Worm (Caenorhabditis elegans) whole organism, L1 larva: Measurements from ENCODE around the gene mps-2.
A peak's percentile ranks its signal among the peaks of the same experiment; 100 is the strongest.

ENCODE experiments used
- C16A3.4 ChIP-seq: fragments of 150-350 bp; optimal IDR thresholded peaks from 2 replicates; lab custom pipeline; 2014; ENCODE audit warnings: missing biosample characterization, missing genetic modification characterization
- F16B12.6 ChIP-seq: fragments of 150-350 bp; optimal IDR thresholded peaks from 2 replicates; lab custom pipeline; 2014; ENCODE audit warnings: missing biosample characterization, missing genetic modification characterization
- aly-2 ChIP-seq: fragments of 150-350 bp; optimal IDR thresholded peaks from 2 replicates; lab custom pipeline; 2014; ENCODE audit warnings: missing biosample characterization, missing genetic modification characterization
- ceh-63 ChIP-seq: fragments of 200-800 bp; sonication (Bioruptor generic); optimal IDR thresholded peaks from 2 replicates; lab custom pipeline; 2018; ENCODE audit warnings: mild to moderate bottlenecking, missing genetic modification characterization, missing compliant biosample characterization
- ceh-8 ChIP-seq: fragments of 200-800 bp; sonication (Bioruptor generic); optimal IDR thresholded peaks from 2 replicates; lab custom pipeline; 2018; ENCODE audit warnings: mild to moderate bottlenecking, missing genetic modification characterization, moderate library complexity, missing compliant biosample characterization
- ceh-82 ChIP-seq, 3 experiments: fragments of 150-350 bp in 1 of 3; sonication (generic microtip) in 2 of 3; optimal IDR thresholded peaks; 2 replicates each; lab custom pipeline; 2014 to 2017; ENCODE audit warnings: missing biosample characterization in 3 of 3, missing genetic modification characterization in 3 of 3
- ces-1 ChIP-seq: fragments of 150-350 bp; optimal IDR thresholded peaks from 2 replicates; lab custom pipeline; 2014; ENCODE audit warnings: missing biosample characterization, missing genetic modification reagents, missing genetic modification characterization
- dpl-1 ChIP-seq, 3 experiments: fragments of 150-350 bp in 2 of 3; sonication (generic microtip) in 1 of 3; optimal IDR thresholded peaks; 2 replicates each; lab custom pipeline; 2014 to 2017; ENCODE audit warnings: missing biosample characterization in 3 of 3, missing genetic modification characterization in 3 of 3, missing genetic modification reagents in 3 of 3
- efl-1 ChIP-seq, 4 experiments: fragments of 150-350 bp; optimal IDR thresholded peaks in 3 of 4; peaks in 1 of 4; 1 replicate in 1 of 4; 2 replicates in 3 of 4; lab custom pipeline; 2014; ENCODE audit warnings: missing biosample characterization in 2 of 4, missing genetic modification characterization in 2 of 4, missing genetic modification reagents in 2 of 4
- egl-13 ChIP-seq: sonication (generic microtip); optimal IDR thresholded peaks from 2 replicates; lab custom pipeline; 2016; ENCODE audit warnings: missing genotype, missing genetic modification reagents, missing genetic modification characterization, missing compliant biosample characterization
- elt-2 ChIP-seq: sonication (generic microtip); optimal IDR thresholded peaks from 2 replicates; lab custom pipeline; 2016; ENCODE audit warnings: missing genetic modification characterization, mild to moderate bottlenecking, inconsistent platforms, missing compliant biosample characterization, missing genetic modification reagents
- elt-3 ChIP-seq, 6 experiments: fragments of 150-350 bp in 1 of 6; sonication (generic microtip); optimal IDR thresholded peaks; 2 replicates each; lab custom pipeline; 2017 to 2018; ENCODE audit warnings: missing biosample characterization in 6 of 6, missing genetic modification characterization in 6 of 6, inconsistent platforms in 1 of 6
- fkh-10 ChIP-seq: sonication (generic microtip); optimal IDR thresholded peaks from 2 replicates; lab custom pipeline; 2017; ENCODE audit warnings: missing biosample characterization, missing genetic modification reagents, missing genetic modification characterization
- hlh-17 ChIP-seq: fragments of 200-800 bp; sonication (Bioruptor generic); optimal IDR thresholded peaks from 2 replicates; lab custom pipeline; 2018; ENCODE audit warnings: missing genetic modification characterization, mild to moderate bottlenecking, missing compliant biosample characterization, moderate library complexity, borderline replicate concordance
- isw-1 ChIP-seq: fragments of 200-800 bp; sonication (Bioruptor generic); IDR thresholded peaks from 2 replicates; pipeline ENCODE4 v1.3.6; 2022; ENCODE audit warnings: missing genetic modification characterization, missing compliant biosample characterization
- jun-1 ChIP-seq: fragments of 150-350 bp; optimal IDR thresholded peaks from 2 replicates; lab custom pipeline; 2014; ENCODE audit warnings: missing biosample characterization, missing genetic modification reagents, missing genetic modification characterization
- lin-15B ChIP-seq: fragments of 150-350 bp; sonication (generic microtip); optimal IDR thresholded peaks from 3 replicates; lab custom pipeline; 2014; ENCODE audit warnings: missing biosample characterization, missing genetic modification characterization
- lin-35 ChIP-seq, 2 experiments: fragments of 150-350 bp; optimal IDR thresholded peaks; 2 replicates each; lab custom pipeline; 2014; ENCODE audit warnings: missing biosample characterization in 2 of 2, missing genetic modification characterization in 2 of 2, missing genetic modification reagents in 2 of 2
- lin-39 ChIP-seq: fragments of 150-350 bp; optimal IDR thresholded peaks from 2 replicates; lab custom pipeline; 2014; ENCODE audit warnings: missing biosample characterization, missing genetic modification reagents, missing genetic modification characterization
- lir-3 ChIP-seq: sonication (generic microtip); optimal IDR thresholded peaks from 2 replicates; lab custom pipeline; 2016; ENCODE audit warnings: mild to moderate bottlenecking, missing genetic modification characterization, moderate library complexity, missing compliant biosample characterization; ENCODE audit not compliant: poor library complexity
- mep-1 ChIP-seq: fragments of 150-350 bp; optimal IDR thresholded peaks from 2 replicates; lab custom pipeline; 2014; ENCODE audit warnings: missing biosample characterization, missing genetic modification characterization
- nhr-20 ChIP-seq: sonication (generic microtip); optimal IDR thresholded peaks from 2 replicates; lab custom pipeline; 2016; ENCODE audit warnings: mild to moderate bottlenecking, missing genetic modification characterization, missing compliant biosample characterization
- nhr-237 ChIP-seq: fragments of 150-350 bp; optimal IDR thresholded peaks from 2 replicates; lab custom pipeline; 2014; ENCODE audit warnings: missing biosample characterization, missing genetic modification characterization
- nhr-28 ChIP-seq: fragments of 150-350 bp; optimal IDR thresholded peaks from 2 replicates; lab custom pipeline; 2014; ENCODE audit warnings: missing biosample characterization, missing genetic modification characterization
- nhr-71 ChIP-seq: sonication (generic microtip); optimal IDR thresholded peaks from 2 replicates; lab custom pipeline; 2016; ENCODE audit warnings: mild to moderate bottlenecking, missing genetic modification characterization, moderate library complexity, missing compliant biosample characterization
- nhr-84 ChIP-seq: sonication (generic microtip); optimal IDR thresholded peaks from 2 replicates; lab custom pipeline; 2017; ENCODE audit warnings: missing biosample characterization, missing genetic modification characterization
- nhr-85 ChIP-seq: sonication (generic microtip); peaks from one replicate; lab custom pipeline; 2016; ENCODE audit warnings: missing genetic modification characterization, inconsistent platforms, missing compliant biosample characterization
- nhr-90 ChIP-seq: sonication (generic microtip); optimal IDR thresholded peaks from 2 replicates; lab custom pipeline; 2016; ENCODE audit warnings: mild to moderate bottlenecking, missing genetic modification characterization, missing compliant biosample characterization; ENCODE audit not compliant: poor library complexity
- pag-3 ChIP-seq: sonication (generic microtip); optimal IDR thresholded peaks from 2 replicates; lab custom pipeline; 2017; ENCODE audit warnings: missing genetic modification characterization, mild to moderate bottlenecking, missing compliant biosample characterization, antibody characterized with exemption, borderline replicate concordance; ENCODE audit not compliant: insufficient read depth
- pax-3 ChIP-seq: fragments of 200-800 bp; sonication (Bioruptor generic); optimal IDR thresholded peaks from 2 replicates; lab custom pipeline; 2018; ENCODE audit warnings: mild to moderate bottlenecking, missing genetic modification characterization, moderate library complexity, missing compliant biosample characterization
- pqm-1 ChIP-seq: sonication (generic microtip); optimal IDR thresholded peaks from 3 replicates; lab custom pipeline; 2017; ENCODE audit warnings: missing biosample characterization, missing genetic modification characterization
- snu-23 ChIP-seq: sonication (generic microtip); optimal IDR thresholded peaks from 2 replicates; lab custom pipeline; 2016; ENCODE audit warnings: missing genetic modification characterization, missing compliant biosample characterization
- sox-4 ChIP-seq: sonication (generic microtip); optimal IDR thresholded peaks from 2 replicates; lab custom pipeline; 2016; ENCODE audit warnings: missing genetic modification characterization, missing compliant biosample characterization
- tbx-2 ChIP-seq: sonication (generic microtip); optimal IDR thresholded peaks from 2 replicates; lab custom pipeline; 2016; ENCODE audit warnings: missing genetic modification characterization, missing compliant biosample characterization
- vab-15 ChIP-seq: sonication (generic microtip); optimal IDR thresholded peaks from 2 replicates; lab custom pipeline; 2017; ENCODE audit warnings: missing genotype, mild to moderate bottlenecking, missing genetic modification characterization, missing compliant biosample characterization
- xbp-1 ChIP-seq: sonication (generic microtip); optimal IDR thresholded peaks from 2 replicates; lab custom pipeline; 2016; ENCODE audit warnings: missing genetic modification characterization, missing compliant biosample characterization
- zag-1 ChIP-seq: fragments of 150-350 bp; optimal IDR thresholded peaks from 2 replicates; lab custom pipeline; 2014; ENCODE audit warnings: missing biosample characterization, missing genetic modification characterization
- zip-4 ChIP-seq: fragments of 200-800 bp; sonication (Bioruptor generic); optimal IDR thresholded peaks from 2 replicates; lab custom pipeline; 2018; ENCODE audit warnings: mild to moderate bottlenecking, missing genetic modification characterization, moderate library complexity, missing compliant biosample characterization
- ztf-11 ChIP-seq, 2 experiments: sonication (generic microtip); optimal IDR thresholded peaks; 2 replicates each; lab custom pipeline; 2016 to 2017; ENCODE audit warnings: missing genetic modification characterization in 2 of 2, missing biosample characterization in 1 of 2, missing compliant biosample characterization in 1 of 2

Gene mps-2

ce11 chrII:313540-313939 lies 1.5 kb upstream of the mps-2 start (continued):
- TF ChIP-seq elt-2 (tag; lab: Kevin White, UChicago) (peak; percentile 57), dpl-1 (GFP tag; optimal IDR thresholded peaks at IDR 0.05; lab: Kevin White, UChicago) (no peak), efl-1 (optimal IDR thresholded peaks at IDR 0.05; lab: Kevin White, UChicago) (peak in 1 of 2 experiments; percentile 1), efl-1 (GFP tag; optimal IDR thresholded peaks at IDR 0.05 in 1 of 2; lab: Kevin White, UChicago) (no peak), ceh-63 (no peak), nhr-85 (tag; lab: Kevin White, UChicago) (peak; percentile 53)

DNA sequence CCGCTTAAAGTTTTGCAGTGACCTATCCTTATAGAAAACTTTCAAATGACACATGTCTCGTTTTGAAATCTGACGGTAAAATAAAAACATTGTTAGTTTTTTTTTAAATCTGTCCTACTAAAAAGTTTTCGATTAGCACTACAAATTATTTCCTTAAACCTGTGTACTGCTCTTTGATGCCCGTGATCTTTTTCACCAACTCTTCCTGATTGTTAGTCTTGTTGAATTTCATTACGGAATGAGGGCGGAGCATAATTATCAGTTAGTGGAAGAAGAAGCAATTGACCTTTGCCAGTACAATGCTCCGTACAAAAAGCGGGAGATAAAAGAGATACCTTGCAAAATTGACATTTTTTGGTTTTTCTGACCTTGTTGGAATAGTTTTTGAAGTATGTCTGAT lies 4.9 kb downstream of the mps-2 start, which contains the start of gene K01A2.4:
TSS of gene K01A2.4 (plus strand) at position 301 of the 400 bp plus-strand sequence.
- TF ChIP-seq dpl-1 (GFP tag; optimal IDR thresholded peaks at IDR 0.05; lab: Kevin White, UChicago), result no peak

- TF ChIP-seq tbx-2 (tag; lab: Kevin White, UChicago) (no peak), efl-1 (optimal IDR thresholded peaks at IDR 0.05; lab: Kevin White, UChicago) (no peak), efl-1 (GFP tag; optimal IDR thresholded peaks at IDR 0.05 in 1 of 2; lab: Kevin White, UChicago) (peak in 1 of 2 experiments; percentile 17), F16B12.6 (no peak)
These were observed 6.4 kb downstream of the mps-2 start, which contains the start of gene col-69 for ce11 chrII:305645-306044. col-69 (minus strand) TSS chrII:305745.

ce11 chrII:303927-304711 lies 7.9 kb downstream of the mps-2 start:
- TF ChIP-seq zag-1, result no peak
- TF ChIP-seq isw-1 (GFP tag; lab: Robert Waterston, UW), result no peak
- TF ChIP-seq zip-4 (GFP tag; lab: Kevin White, UChicago), result no peak

DNA sequence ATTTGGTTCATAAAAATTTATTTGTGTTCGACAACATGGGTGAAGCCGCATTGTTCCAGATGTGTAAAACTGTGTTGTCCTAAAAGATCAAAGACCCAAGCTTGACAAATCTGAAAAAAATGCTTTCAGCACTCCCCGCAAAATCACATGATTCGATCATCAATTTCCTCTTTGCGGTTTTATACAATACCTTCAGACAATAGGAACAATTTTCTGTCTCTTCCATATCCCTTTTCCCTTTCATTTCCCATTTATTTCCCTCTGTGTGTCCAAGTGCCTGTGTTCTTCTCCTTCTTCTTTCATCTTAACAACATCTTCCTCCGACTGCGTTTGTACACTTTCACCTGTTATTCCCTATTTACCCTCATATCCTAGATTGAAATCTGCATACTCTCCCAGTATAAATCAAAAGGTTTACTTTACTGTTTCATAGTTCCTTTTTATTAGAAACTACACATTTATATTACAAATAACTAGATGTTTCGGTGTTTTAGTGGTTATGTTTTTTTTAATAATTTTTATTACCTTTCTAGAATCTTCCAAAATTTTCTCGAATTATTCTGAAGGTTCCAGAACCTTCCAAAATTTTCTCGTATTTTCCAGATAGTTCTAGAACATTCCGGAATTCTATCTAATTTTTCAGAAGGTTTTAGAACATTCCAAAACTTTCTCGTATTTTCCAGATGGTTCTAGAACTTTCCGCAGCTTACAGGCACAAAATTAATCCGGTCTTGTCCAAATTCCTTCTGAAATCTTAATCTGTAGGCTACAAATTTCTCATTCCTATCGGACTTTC lies 10.8 kb downstream of the mps-2 start, which contains the start of gene K01A2.5:
TSS of gene K01A2.5 (plus strand) at position 297 of the 796 bp plus-strand sequence.
- TF ChIP-seq xbp-1, result no peak
- TF ChIP-seq nhr-85 (tag; lab: Kevin White, UChicago), result peak; percentile 91
- TF ChIP-seq C16A3.4 (tag; lab: Kevin White, UChicago), result peak; percentile 2
- TF ChIP-seq ces-1, result no peak
- TF ChIP-seq nhr-84 (tag; lab: Kevin White, UChicago), result no peak
- TF ChIP-seq fkh-10 (GFP tag; lab: Kevin White, UChicago), result no peak
- TF ChIP-seq pqm-1 (tag; lab: Kevin White, UChicago), result no peak
- no peak for TF ChIP-seq vab-15 (tag; lab: Kevin White, UChicago)
- TF ChIP-seq sox-4, result no peak
- TF ChIP-seq elt-3 (tag; optimal IDR thresholded peaks at IDR 0.05; lab: Kevin White, UChicago), result peak in 2 of 6 experiments; percentile 11 to 35
- TF ChIP-seq lin-15B (tag; lab: Kevin White, UChicago), result no peak
- TF ChIP-seq nhr-71 (tag; lab: Kevin White, UChicago), result no peak
- TF ChIP-seq lin-39 (tag; lab: Kevin White, UChicago), result no peak
- no peak for TF ChIP-seq nhr-90 (tag; lab: Kevin White, UChicago)
- peak; percentile 36 for TF ChIP-seq nhr-20 (tag; lab: Kevin White, UChicago)
- TF ChIP-seq dpl-1 (GFP tag; optimal IDR thresholded peaks at IDR 0.05; lab: Kevin White, UChicago), result peak in 1 of 3 experiments; percentile 2
- TF ChIP-seq nhr-237 (tag; lab: Kevin White, UChicago), result no peak
- TF ChIP-seq snu-23, result no peak
- TF ChIP-seq lin-35 (GFP tag; optimal IDR thresholded peaks at IDR 0.05; lab: Kevin White, UChicago), result peak in 1 of 2 experiments; percentile 8
- TF ChIP-seq aly-2, result no peak
- no peak for TF ChIP-seq egl-13 (tag; lab: Kevin White, UChicago)
- no peak for TF ChIP-seq pax-3 (tag; lab: Kevin White, UChicago)
- no peak for TF ChIP-seq hlh-17 (GFP tag; lab: Kevin White, UChicago)
- peak; percentile 6 for TF ChIP-seq lir-3 (tag; lab: Kevin White, UChicago)
- TF ChIP-seq mep-1 (tag; lab: Kevin White, UChicago), result peak; percentile 48
- TF ChIP-seq ceh-82 (tag; optimal IDR thresholded peaks at IDR 0.05; lab: Kevin White, UChicago), result peak in 1 of 3 experiments; percentile 1
- no peak for TF ChIP-seq jun-1 (tag; lab: Kevin White, UChicago)
- TF ChIP-seq pag-3, result no peak
- no peak for TF ChIP-seq ztf-11 (tag; optimal IDR thresholded peaks at IDR 0.05; lab: Kevin White, UChicago)
- TF ChIP-seq nhr-28 (tag; lab: Kevin White, UChicago), result no peak
- TF ChIP-seq tbx-2 (tag; lab: Kevin White, UChicago), result no peak
- TF ChIP-seq ceh-8 (GFP tag; lab: Kevin White, UChicago), result no peak
